Worm (Caenorhabditis elegans): ENCODE measurements around the gene miga-1.

Gene miga-1

ce11 chrV:12417277-12417676, 16.6 kb upstream of the miga-1 start, which contains the start of gene cdr-3:
TSS of gene cdr-3 (minus strand) at chrV:12417377.
- TF ChIP-seq egl-13 (tag; optimal IDR thresholded peaks at IDR 0.05), result no peak
- no peak for TF ChIP-seq zag-1 (tag; optimal IDR thresholded peaks at IDR 0.05)
- no peak for TF ChIP-seq nhr-237 (tag; optimal IDR thresholded peaks at IDR 0.05)
- no peak for TF ChIP-seq C34B4.2 (tag; optimal IDR thresholded peaks at IDR 0.05)
- no peak for TF ChIP-seq xbp-1 (tag; optimal IDR thresholded peaks at IDR 0.05)
- no peak for TF ChIP-seq aly-2 (tag; optimal IDR thresholded peaks at IDR 0.05)
- no peak for TF ChIP-seq hlh-17 (GFP tag; optimal IDR thresholded peaks at IDR 0.05; ENCODE audit: borderline replicate concordance)
- TF ChIP-seq rnt-1 (tag; optimal IDR thresholded peaks at IDR 0.05), result no peak
- TF ChIP-seq sup-37 (GFP tag; optimal IDR thresholded peaks at IDR 0.05), result no peak

ce11 chrV:12415656-12416055, 15.0 kb upstream of the miga-1 start, which contains the start of gene cdr-2:
TSS of gene cdr-2 (minus strand) at chrV:12415709.
- no peak for TF ChIP-seq lir-3 (tag; optimal IDR thresholded peaks at IDR 0.05; ENCODE audit: poor library complexity)
- no peak for TF ChIP-seq jun-1 (tag; optimal IDR thresholded peaks at IDR 0.05)
- TF ChIP-seq elt-2 (tag; optimal IDR thresholded peaks at IDR 0.05), result peak; percentile 57
- no peak for TF ChIP-seq pqm-1 (tag; optimal IDR thresholded peaks at IDR 0.05)
- no peak for TF ChIP-seq efl-3 (GFP tag; optimal IDR thresholded peaks at IDR 0.05)
- no peak for TF ChIP-seq efl-1 (optimal IDR thresholded peaks at IDR 0.05)
- TF ChIP-seq efl-1 (GFP tag; optimal IDR thresholded peaks at IDR 0.05 in 1 of 2), result peak in 1 of 2 experiments; percentile 48
- TF ChIP-seq nhr-20 (tag; optimal IDR thresholded peaks at IDR 0.05), result peak; percentile 14

ce11 chrV:12414362-12414761, 13.7 kb upstream of the miga-1 start:
- TF ChIP-seq ceh-90 (tag; optimal IDR thresholded peaks at IDR 0.05), result no peak
- no peak for TF ChIP-seq C04F5.9 (tag; optimal IDR thresholded peaks at IDR 0.05)
- peak; percentile 13 for TF ChIP-seq elt-2 (tag; optimal IDR thresholded peaks at IDR 0.05)

- TF ChIP-seq sox-4 (tag; optimal IDR thresholded peaks at IDR 0.05) (no peak), lin-14 (GFP tag; optimal IDR thresholded peaks at IDR 0.05) (peak; percentile 42), hpl-2 (GFP tag; optimal IDR thresholded peaks at IDR 0.05) (no peak), efl-1 (optimal IDR thresholded peaks at IDR 0.05) (peak in 1 of 2 experiments; percentile 13), efl-1 (GFP tag; optimal IDR thresholded peaks at IDR 0.05 in 1 of 2) (no peak), mep-1 (tag; optimal IDR thresholded peaks at IDR 0.05) (peak; percentile 5), lsy-2 (tag; optimal IDR thresholded peaks at IDR 0.05) (no peak), nhr-71 (tag; optimal IDR thresholded peaks at IDR 0.05) (peak; percentile 36), nhr-28 (tag; optimal IDR thresholded peaks at IDR 0.05) (peak; percentile 13), aha-1 (tag; optimal IDR thresholded peaks at IDR 0.05) (no peak), mab-9 (GFP tag; IDR thresholded peaks at IDR 0.05) (no peak), mef-2 (tag; optimal IDR thresholded peaks at IDR 0.05) (no peak), nhr-20 (tag; optimal IDR thresholded peaks at IDR 0.05) (peak; percentile 72), lin-35 (GFP tag; optimal IDR thresholded peaks at IDR 0.05) (peak in 1 of 2 experiments; percentile 6), dpl-1 (GFP tag; optimal IDR thresholded peaks at IDR 0.05) (no peak), ceh-88 (GFP tag; IDR thresholded peaks at IDR 0.05) (no peak)
Observed at ce11 chrV:12413651-12414114, 13.0 kb upstream of the miga-1 start, which contains the start of gene cdr-6. TSS of gene cdr-6 (minus strand) at chrV:12413701.

ce11 chrV:12412321-12412720, 11.7 kb upstream of the miga-1 start:
- no peak for TF ChIP-seq ama-1 (optimal IDR thresholded peaks at IDR 0.05)
- TF ChIP-seq elt-3 (tag; optimal IDR thresholded peaks at IDR 0.05), result no peak
- TF ChIP-seq nhr-12 (tag; optimal IDR thresholded peaks at IDR 0.05), result no peak
- TF ChIP-seq efl-1 (optimal IDR thresholded peaks at IDR 0.05), result no peak
- peak in 1 of 2 experiments; percentile 87 for TF ChIP-seq efl-1 (GFP tag; optimal IDR thresholded peaks at IDR 0.05 in 1 of 2)
- no peak for TF ChIP-seq F16B12.6 (tag; optimal IDR thresholded peaks at IDR 0.05)
- TF ChIP-seq jun-1 (tag; optimal IDR thresholded peaks at IDR 0.05), result no peak
- TF ChIP-seq ceh-63 (GFP tag; optimal IDR thresholded peaks at IDR 0.05), result no peak
- TF ChIP-seq ceh-90 (tag; optimal IDR thresholded peaks at IDR 0.05), result no peak

Data from whole organism, L1 larva.